Worm (Caenorhabditis elegans): ENCODE measurements around the gene otub-3.

- TF ChIP-seq sdc-2 (tag; optimal IDR thresholded peaks at IDR 0.05), result no peak
- no peak for TF ChIP-seq ceh-2 (tag; optimal IDR thresholded peaks at IDR 0.05)
- TF ChIP-seq nhr-11 (tag; optimal IDR thresholded peaks at IDR 0.05), result no peak
- TF ChIP-seq hlh-8 (tag; optimal IDR thresholded peaks at IDR 0.05), result no peak
- no peak for TF ChIP-seq ceh-18 (tag; optimal IDR thresholded peaks at IDR 0.05)
- TF ChIP-seq ama-1 (optimal IDR thresholded peaks at IDR 0.05), result no peak
- no peak for TF ChIP-seq fkh-10 (GFP tag; optimal IDR thresholded peaks at IDR 0.05)
- no peak for TF ChIP-seq hlh-6 (tag; optimal IDR thresholded peaks at IDR 0.05)
Observed at ce11 chrIV:8724907-8725306, 3.1 kb upstream of the otub-3 start.
